Worm (Caenorhabditis elegans) whole organism, midembryonic: ENCODE measurements around the gene C35A11.3.

Experiments
- T22C8.4 ChIP-seq: fragments of 200-800 bp; sonication (Bioruptor generic); IDR thresholded peaks from 2 replicates; pipeline ENCODE4 v1.3.6; 2022; ENCODE audit warnings: missing genetic modification characterization, missing compliant biosample characterization
- cog-1 ChIP-seq: sonication (generic microtip); optimal IDR thresholded peaks from 2 replicates; lab custom pipeline; 2016; ENCODE audit warnings: missing genetic modification characterization, missing compliant biosample characterization
- flt-1 ChIP-seq: fragments of 200-800 bp; sonication (Bioruptor generic); IDR thresholded peaks from 2 replicates; pipeline ENCODE4 v1.3.6; 2022; ENCODE audit warnings: missing genetic modification characterization, missing compliant biosample characterization
- klf-2 ChIP-seq: fragments of 200-800 bp; sonication (Bioruptor generic); conservative IDR thresholded peaks from 2 replicates; pipeline ENCODE4 v1.3.6; 2022; ENCODE audit warnings: missing genetic modification reagents, missing genetic modification characterization, missing compliant biosample characterization
- med-1 ChIP-seq: sonication (generic microtip); optimal IDR thresholded peaks from 2 replicates; lab custom pipeline; 2017; ENCODE audit warnings: missing genetic modification characterization, mild to moderate bottlenecking, missing compliant biosample characterization, antibody characterized with exemption, missing genetic modification reagents; ENCODE audit not compliant: insufficient read depth
- ref-1 ChIP-seq: fragments of 200-800 bp; sonication (Bioruptor generic); conservative IDR thresholded peaks from 2 replicates; pipeline ENCODE4 v1.3.6; 2022; ENCODE audit warnings: missing genetic modification reagents, missing genetic modification characterization, missing compliant biosample characterization
- tab-1 ChIP-seq: fragments of 200-800 bp; sonication (Bioruptor generic); IDR thresholded peaks from 2 replicates; pipeline ENCODE4 v1.3.6; 2022; ENCODE audit warnings: missing genetic modification characterization, missing compliant biosample characterization
- ztf-23 ChIP-seq: fragments of 200-800 bp; sonication (Bioruptor generic); IDR thresholded peaks from 2 replicates; pipeline ENCODE4 v1.3.6; 2022; ENCODE audit warnings: missing genetic modification reagents, missing genetic modification characterization, missing compliant biosample characterization
- ztf-29 ChIP-seq: fragments of 200-800 bp; sonication (Bioruptor generic); IDR thresholded peaks from 2 replicates; pipeline ENCODE4 v1.3.6; 2022; ENCODE audit warnings: missing genetic modification reagents, missing genetic modification characterization, missing compliant biosample characterization

Gene C35A11.3

ce11 chrV:5403938-5404337 lies 31.7 kb downstream of the C35A11.3 start:
- TF ChIP-seq klf-2 = no peak
- TF ChIP-seq T22C8.4 (GFP tag; lab: Robert Waterston, UW) = no peak
- no peak for TF ChIP-seq ztf-23 (GFP tag; lab: Robert Waterston, UW)
- TF ChIP-seq flt-1 (GFP tag; lab: Robert Waterston, UW) = no peak
- TF ChIP-seq ref-1 (GFP tag; lab: Robert Waterston, UW) = no peak
- TF ChIP-seq cog-1 = no peak
- TF ChIP-seq tab-1 (GFP tag; lab: Robert Waterston, UW) = no peak
- TF ChIP-seq ztf-29 (GFP tag; lab: Robert Waterston, UW) = no peak
- no peak for TF ChIP-seq med-1

ce11 chrV:5405053-5405452 lies 32.8 kb downstream of the C35A11.3 start, which contains the start of gene dmsr-7:
TSS of gene dmsr-7 (plus strand) at chrV:5405353.
- TF ChIP-seq cog-1 = no peak
- TF ChIP-seq tab-1 (GFP tag; lab: Robert Waterston, UW) = no peak
- no peak for TF ChIP-seq T22C8.4 (GFP tag; lab: Robert Waterston, UW)
- no peak for TF ChIP-seq med-1
- TF ChIP-seq ztf-29 (GFP tag; lab: Robert Waterston, UW) = no peak
- no peak for TF ChIP-seq klf-2
- no peak for TF ChIP-seq flt-1 (GFP tag; lab: Robert Waterston, UW)
- no peak for TF ChIP-seq ref-1 (GFP tag; lab: Robert Waterston, UW)
- TF ChIP-seq ztf-23 (GFP tag; lab: Robert Waterston, UW) = no peak

ce11 chrV:5408223-5408622 lies 36.0 kb downstream of the C35A11.3 start, which contains the start of gene C25A6.1:
TSS of gene C25A6.1 (plus strand) at chrV:5408523.
- TF ChIP-seq klf-2 (no peak), med-1 (no peak), tab-1 (GFP tag; lab: Robert Waterston, UW) (no peak), ztf-29 (GFP tag; lab: Robert Waterston, UW) (no peak), ztf-23 (GFP tag; lab: Robert Waterston, UW) (no peak), flt-1 (GFP tag; lab: Robert Waterston, UW) (no peak), ref-1 (GFP tag; lab: Robert Waterston, UW) (no peak), T22C8.4 (GFP tag; lab: Robert Waterston, UW) (no peak), cog-1 (no peak)

- TF ChIP-seq ref-1 (GFP tag; lab: Robert Waterston, UW) (no peak), tab-1 (GFP tag; lab: Robert Waterston, UW) (no peak), med-1 (no peak), ztf-29 (GFP tag; lab: Robert Waterston, UW) (no peak), flt-1 (GFP tag; lab: Robert Waterston, UW) (no peak)
Measured at ce11 chrV:5408921-5409320, 36.7 kb downstream of the C35A11.3 start.

- TF ChIP-seq T22C8.4 (GFP tag; lab: Robert Waterston, UW) (no peak), flt-1 (GFP tag; lab: Robert Waterston, UW) (no peak), med-1 (no peak), ztf-29 (GFP tag; lab: Robert Waterston, UW) (no peak), ztf-23 (GFP tag; lab: Robert Waterston, UW) (no peak), ref-1 (GFP tag; lab: Robert Waterston, UW) (no peak), cog-1 (no peak), tab-1 (GFP tag; lab: Robert Waterston, UW) (no peak), klf-2 (no peak)
Measured at ce11 chrV:5410679-5411078, 38.5 kb downstream of the C35A11.3 start, which contains the start of gene F08F3.4. TSS of gene F08F3.4 (plus strand) at chrV:5410955.

- TF ChIP-seq med-1 (no peak), flt-1 (GFP tag; lab: Robert Waterston, UW) (no peak), T22C8.4 (GFP tag; lab: Robert Waterston, UW) (no peak), ztf-23 (GFP tag; lab: Robert Waterston, UW) (no peak), cog-1 (no peak)
Measured at ce11 chrV:5412808-5413405, 40.7 kb downstream of the C35A11.3 start, which contains the start of gene F08F3.10. TSS of gene F08F3.10 (plus strand) at chrV:5413355.

- TF ChIP-seq flt-1 (GFP tag; lab: Robert Waterston, UW) (no peak), ztf-29 (GFP tag; lab: Robert Waterston, UW) (no peak), ref-1 (GFP tag; lab: Robert Waterston, UW) (no peak), tab-1 (GFP tag; lab: Robert Waterston, UW) (no peak), T22C8.4 (GFP tag; lab: Robert Waterston, UW) (no peak), med-1 (no peak), ztf-23 (GFP tag; lab: Robert Waterston, UW) (no peak), cog-1 (no peak), klf-2 (no peak)
Measured at ce11 chrV:5419915-5420314, 47.7 kb downstream of the C35A11.3 start, which contains the start of gene F08F3.6. TSS of gene F08F3.6 (minus strand) at chrV:5420067.

ce11 chrV:5423120-5423519 lies 50.9 kb downstream of the C35A11.3 start, which contains the start of gene cyp-14A5:
TSS of gene cyp-14A5 (minus strand) at chrV:5423282.
- TF ChIP-seq ref-1 (GFP tag; lab: Robert Waterston, UW) = no peak
- TF ChIP-seq klf-2 = no peak
- no peak for TF ChIP-seq tab-1 (GFP tag; lab: Robert Waterston, UW)
